Worm (Caenorhabditis elegans): ENCODE data around the gene M01H9.2.

The M01H9.2 gene

ce11 chrIV:4445711-4446290 lies 17.2 kb downstream of the M01H9.2 start, which contains the start of the genes wapl-1 and htz-1 (continued):
- no peak for TF ChIP-seq peb-1 (tag; optimal IDR thresholded peaks at IDR 0.05)
- peak; percentile 16 for TF ChIP-seq nhr-77 (tag; optimal IDR thresholded peaks at IDR 0.05)
- no peak for TF ChIP-seq lin-39 (tag; optimal IDR thresholded peaks at IDR 0.05)
- TF ChIP-seq egl-27 (tag; optimal IDR thresholded peaks at IDR 0.05) = peak; percentile 82
- peak; percentile 82 for TF ChIP-seq snpc-4 (tag; optimal IDR thresholded peaks at IDR 0.05)
- TF ChIP-seq unc-55 (GFP tag; optimal IDR thresholded peaks at IDR 0.05) = peak; percentile 99
- peak; percentile 97 for TF ChIP-seq crh-2 (tag; optimal IDR thresholded peaks at IDR 0.05)
- TF ChIP-seq ama-1 (optimal IDR thresholded peaks at IDR 0.05) = peak; percentile 78
- peak; percentile 54 for TF ChIP-seq skn-1 (tag; optimal IDR thresholded peaks at IDR 0.05)
- peak; percentile 29 to 67 for TF ChIP-seq mdl-1 (tag; optimal IDR thresholded peaks at IDR 0.05)
- TF ChIP-seq elt-1 (tag; optimal IDR thresholded peaks at IDR 0.05) = no peak
- TF ChIP-seq ZK546.5 (tag; optimal IDR thresholded peaks at IDR 0.05) = peak; percentile 99
- TF ChIP-seq ceh-16 (tag; optimal IDR thresholded peaks at IDR 0.05) = peak; percentile 86
- peak; percentile 95 for TF ChIP-seq gmeb-1 (tag; optimal IDR thresholded peaks at IDR 0.05)
- peak; percentile 96 for TF ChIP-seq ztf-4 (tag; optimal IDR thresholded peaks at IDR 0.05)
- TF ChIP-seq elt-3 (tag; optimal IDR thresholded peaks at IDR 0.05) = no peak
- peak; percentile 96 for TF ChIP-seq F13H6.1 (tag; optimal IDR thresholded peaks at IDR 0.05)
- TF ChIP-seq fos-1 (tag; optimal IDR thresholded peaks at IDR 0.05) = peak; percentile 91
- TF ChIP-seq sem-4 (tag; optimal IDR thresholded peaks at IDR 0.05) = peak; percentile 94
- TF ChIP-seq nhr-23 (tag; optimal IDR thresholded peaks at IDR 0.05) = no peak

- no peak for TF ChIP-seq blmp-1 (tag; optimal IDR thresholded peaks at IDR 0.05; ENCODE audit: insufficient read depth)
- TF ChIP-seq sma-3 (GFP tag; optimal IDR thresholded peaks at IDR 0.05) = no peak
- no peak for TF ChIP-seq Y55F3AM.14 (GFP tag; optimal IDR thresholded peaks at IDR 0.05)
- no peak for TF ChIP-seq crh-2 (tag; optimal IDR thresholded peaks at IDR 0.05)
- TF ChIP-seq lin-39 (tag; optimal IDR thresholded peaks at IDR 0.05) = no peak
- TF ChIP-seq unc-62 (GFP tag; optimal IDR thresholded peaks at IDR 0.05) = no peak
- no peak for TF ChIP-seq dmd-4 (tag; optimal IDR thresholded peaks at IDR 0.05)
- no peak for TF ChIP-seq ceh-82 (tag; optimal IDR thresholded peaks at IDR 0.05)
- TF ChIP-seq fos-1 (tag; optimal IDR thresholded peaks at IDR 0.05) = no peak
- no peak for TF ChIP-seq mdl-1 (tag; optimal IDR thresholded peaks at IDR 0.05)
- TF ChIP-seq nhr-10 (tag; optimal IDR thresholded peaks at IDR 0.05) = no peak
- no peak for TF ChIP-seq lsy-2 (tag; optimal IDR thresholded peaks at IDR 0.05)
- TF ChIP-seq alr-1 (tag; optimal IDR thresholded peaks at IDR 0.05) = no peak
- TF ChIP-seq gmeb-1 (tag; optimal IDR thresholded peaks at IDR 0.05) = no peak
- no peak for TF ChIP-seq zag-1 (tag; optimal IDR thresholded peaks at IDR 0.05)
- no peak for TF ChIP-seq skn-1 (tag; optimal IDR thresholded peaks at IDR 0.05)
These were observed 22.0 kb downstream of the M01H9.2 start, which contains the start of gene fbxb-75 for ce11 chrIV:4441077-4441476. TSS of gene fbxb-75 (minus strand) at chrIV:4441177.

- TF ChIP-seq nhr-25 (tag; optimal IDR thresholded peaks at IDR 0.05) = no peak
- TF ChIP-seq sma-3 (GFP tag; optimal IDR thresholded peaks at IDR 0.05) = no peak
- no peak for TF ChIP-seq sma-9 (GFP tag; optimal IDR thresholded peaks at IDR 0.05)
- TF ChIP-seq sma-9 (tag; optimal IDR thresholded peaks at IDR 0.05) = no peak
- no peak for TF ChIP-seq ztf-11 (tag; optimal IDR thresholded peaks at IDR 0.05)
- TF ChIP-seq nhr-21 (tag; optimal IDR thresholded peaks at IDR 0.05) = no peak
- TF ChIP-seq lsy-2 (tag; optimal IDR thresholded peaks at IDR 0.05) = no peak
- TF ChIP-seq mbf-1 (tag; optimal IDR thresholded peaks at IDR 0.05) = no peak
- no peak for TF ChIP-seq lin-39 (tag; optimal IDR thresholded peaks at IDR 0.05)
- no peak for TF ChIP-seq ama-1 (optimal IDR thresholded peaks at IDR 0.05)
- no peak for TF ChIP-seq unc-62 (GFP tag; optimal IDR thresholded peaks at IDR 0.05)
- no peak for TF ChIP-seq elt-1 (tag; optimal IDR thresholded peaks at IDR 0.05)
- TF ChIP-seq gmeb-1 (tag; optimal IDR thresholded peaks at IDR 0.05) = no peak
- no peak for TF ChIP-seq nhr-23 (tag; optimal IDR thresholded peaks at IDR 0.05)
- TF ChIP-seq ceh-16 (tag; optimal IDR thresholded peaks at IDR 0.05) = no peak
- no peak for TF ChIP-seq nhr-10 (tag; optimal IDR thresholded peaks at IDR 0.05)
- no peak for TF ChIP-seq elt-3 (tag; optimal IDR thresholded peaks at IDR 0.05)
- no peak for TF ChIP-seq skn-1 (tag; optimal IDR thresholded peaks at IDR 0.05)
- TF ChIP-seq blmp-1 (tag; optimal IDR thresholded peaks at IDR 0.05; ENCODE audit: insufficient read depth) = no peak
- no peak for TF ChIP-seq unc-55 (GFP tag; optimal IDR thresholded peaks at IDR 0.05)
These were observed 23.8 kb downstream of the M01H9.2 start, which contains the start of gene fbxb-74 for ce11 chrIV:4439190-4439589. TSS of gene fbxb-74 (minus strand) at chrIV:4439290.

ce11 chrIV:4437825-4438224 lies 25.2 kb downstream of the M01H9.2 start:
- TF ChIP-seq sma-9 (GFP tag; optimal IDR thresholded peaks at IDR 0.05) (peak; percentile 45), sma-9 (tag; optimal IDR thresholded peaks at IDR 0.05) (no peak), elt-1 (tag; optimal IDR thresholded peaks at IDR 0.05) (peak; percentile 51), crh-2 (tag; optimal IDR thresholded peaks at IDR 0.05) (no peak)

All from whole organism, L2 larva.